Worm (Caenorhabditis elegans): ENCODE measurements around the gene F16B4.7.

The F16B4.7 gene

ce11 chrV:1586906-1587305, 1.4 kb downstream of the F16B4.7 start, which contains the start of gene F16B4.6:
F16B4.6 (plus strand) TSS chrV:1587206.
- TF ChIP-seq vab-15 (tag; optimal IDR thresholded peaks at IDR 0.05) (no peak), zip-4 (GFP tag; optimal IDR thresholded peaks at IDR 0.05) (no peak), fkh-10 (GFP tag; optimal IDR thresholded peaks at IDR 0.05) (no peak), tlp-1 (tag; optimal IDR thresholded peaks at IDR 0.05) (no peak), nhr-28 (tag; optimal IDR thresholded peaks at IDR 0.05) (no peak), nhr-84 (tag; optimal IDR thresholded peaks at IDR 0.05) (no peak), elt-3 (tag; optimal IDR thresholded peaks at IDR 0.05) (no peak), fkh-4 (tag; optimal IDR thresholded peaks at IDR 0.05; ENCODE audit: borderline replicate concordance) (no peak), pqm-1 (tag; optimal IDR thresholded peaks at IDR 0.05) (no peak)

ce11 chrV:1588128-1588527, 2.6 kb downstream of the F16B4.7 start, which contains the start of gene F16B4.5:
F16B4.5 (plus strand) TSS chrV:1588428.
- TF ChIP-seq fkh-4 (tag; optimal IDR thresholded peaks at IDR 0.05; ENCODE audit: borderline replicate concordance) (no peak), grh-1 (GFP tag; IDR thresholded peaks at IDR 0.05) (no peak), nhr-19 (GFP tag; conservative IDR thresholded peaks at IDR 0.05) (no peak), fkh-8 (tag; optimal IDR thresholded peaks at IDR 0.05) (no peak), unc-62 (GFP tag; optimal IDR thresholded peaks at IDR 0.05) (no peak), unc-130 (tag; optimal IDR thresholded peaks at IDR 0.05) (no peak), efl-3 (GFP tag; optimal IDR thresholded peaks at IDR 0.05) (no peak), vab-15 (tag; optimal IDR thresholded peaks at IDR 0.05) (no peak), ceh-82 (tag; optimal IDR thresholded peaks at IDR 0.05) (no peak), nhr-20 (tag; optimal IDR thresholded peaks at IDR 0.05) (no peak), nhr-28 (tag; optimal IDR thresholded peaks at IDR 0.05) (no peak), unc-98 (GFP tag; IDR thresholded peaks at IDR 0.05) (no peak), Y116A8C.19 (tag; optimal IDR thresholded peaks at IDR 0.05; ENCODE audit: borderline replicate concordance) (no peak), pag-3 (tag; optimal IDR thresholded peaks at IDR 0.05; ENCODE audit: borderline replicate concordance, insufficient read depth) (no peak), hpl-2 (GFP tag; optimal IDR thresholded peaks at IDR 0.05) (no peak), nhr-11 (tag; optimal IDR thresholded peaks at IDR 0.05) (no peak), snu-23 (GFP tag; optimal IDR thresholded peaks at IDR 0.05) (no peak)

- TF ChIP-seq C34B4.2 (tag; optimal IDR thresholded peaks at IDR 0.05) (no peak), ceh-63 (GFP tag; optimal IDR thresholded peaks at IDR 0.05) (no peak), nhr-71 (tag; optimal IDR thresholded peaks at IDR 0.05) (peak; percentile 17), lin-39 (tag; optimal IDR thresholded peaks at IDR 0.05) (no peak), jun-1 (tag; optimal IDR thresholded peaks at IDR 0.05) (peak; percentile 30), nhr-85 (tag) (peak; percentile 74), hpl-2 (GFP tag; optimal IDR thresholded peaks at IDR 0.05) (no peak), blmp-1 (tag; optimal IDR thresholded peaks at IDR 0.05) (peak; percentile 75), nhr-12 (tag; optimal IDR thresholded peaks at IDR 0.05) (no peak), Y116A8C.19 (tag; optimal IDR thresholded peaks at IDR 0.05; ENCODE audit: borderline replicate concordance) (no peak), lin-35 (GFP tag; optimal IDR thresholded peaks at IDR 0.05) (peak in 1 of 2 experiments; percentile 18), elt-3 (tag; optimal IDR thresholded peaks at IDR 0.05) (peak in 2 of 6 experiments; percentile 58 to 71), lin-15B (tag; optimal IDR thresholded peaks at IDR 0.05) (no peak), fkh-4 (tag; optimal IDR thresholded peaks at IDR 0.05; ENCODE audit: borderline replicate concordance) (no peak), nhr-20 (tag; optimal IDR thresholded peaks at IDR 0.05) (peak; percentile 45), xbp-1 (tag; optimal IDR thresholded peaks at IDR 0.05) (no peak), snu-23 (GFP tag; optimal IDR thresholded peaks at IDR 0.05) (peak; percentile 13), ceh-88 (GFP tag; IDR thresholded peaks at IDR 0.05) (no peak), sptf-1 (tag; optimal IDR thresholded peaks at IDR 0.05) (no peak)
Observed at ce11 chrV:1593799-1594420, 8.4 kb downstream of the F16B4.7 start, which contains the start of gene F16B4.4. F16B4.4 (plus strand) TSS chrV:1594019.

Data from whole organism, L1 larva.